Worm (Caenorhabditis elegans): ENCODE data around the gene Y70C5C.1.
A peak's percentile ranks its signal among the peaks of the same experiment; 100 is the strongest.

The Y70C5C.1 gene

DNA sequence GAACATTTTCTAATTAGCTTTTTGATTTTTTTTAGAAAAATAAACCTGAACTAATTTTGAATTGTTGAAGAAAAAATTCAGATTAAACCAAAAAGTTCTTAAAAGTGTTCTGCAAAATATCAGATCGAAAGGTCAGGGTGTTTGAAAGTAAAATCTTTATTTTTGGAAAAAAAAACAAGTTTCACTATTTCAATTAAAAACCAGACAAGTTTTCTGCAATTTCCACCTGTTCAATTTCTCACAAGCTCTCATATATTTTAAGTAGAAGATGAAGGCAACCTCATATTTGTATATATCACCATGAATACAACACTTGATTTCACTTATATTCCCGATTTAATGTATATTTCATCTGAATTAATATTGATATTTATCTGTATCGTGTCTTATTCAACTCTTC, 12.8 kb upstream of the Y70C5C.1 start, which contains the start of gene srz-102:
srz-102 (plus strand) TSS at position 301 of the 400 bp plus-strand sequence.
- no peak for TF ChIP-seq W03F9.2 (tag; optimal IDR thresholded peaks at IDR 0.05)
- no peak for TF ChIP-seq dao-5 (tag; optimal IDR thresholded peaks at IDR 0.05)

DNA sequence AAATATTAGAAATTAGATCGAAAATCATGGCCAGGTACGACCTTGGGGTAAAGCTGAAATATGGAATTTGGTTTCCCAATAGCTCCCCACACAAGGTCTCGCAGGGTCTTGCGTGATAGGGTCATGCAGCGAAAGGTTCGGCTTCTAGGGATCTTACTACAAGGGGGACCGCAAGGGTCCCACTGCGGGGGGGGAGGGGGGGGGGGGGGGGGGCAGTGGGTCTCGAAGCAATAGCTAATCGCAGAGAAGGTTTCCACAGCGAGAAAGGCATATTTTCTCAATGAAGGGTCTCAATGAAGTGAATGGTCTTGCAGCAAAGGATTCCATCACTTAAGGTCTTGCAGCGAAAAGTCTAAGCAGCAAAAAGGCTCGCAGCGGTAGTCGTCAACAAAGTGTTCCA, 7.0 kb upstream of the Y70C5C.1 start:
- no peak for TF ChIP-seq W03F9.2 (tag; optimal IDR thresholded peaks at IDR 0.05)
- no peak for TF ChIP-seq him-1 (tag; optimal IDR thresholded peaks at IDR 0.05)
- no peak for TF ChIP-seq dao-5 (tag; optimal IDR thresholded peaks at IDR 0.05)

DNA sequence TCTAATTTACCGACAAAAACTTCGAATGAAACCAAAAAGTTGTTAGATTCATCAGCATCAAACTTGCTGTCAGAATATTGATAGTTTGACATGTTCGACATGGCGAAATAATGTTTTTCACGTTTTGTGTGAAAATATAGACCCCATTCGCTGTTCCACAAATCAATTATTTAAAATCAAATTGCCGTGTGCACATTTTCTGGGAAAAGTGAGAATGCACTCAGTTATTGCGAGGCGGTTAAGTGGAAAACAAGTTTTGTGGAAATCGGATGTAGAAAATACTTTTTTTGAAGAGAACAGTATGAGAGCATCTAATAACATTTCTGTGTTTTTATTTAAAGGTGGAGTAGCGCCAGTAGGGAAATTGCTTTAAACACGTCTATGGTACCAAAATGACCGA, 6.3 kb upstream of the Y70C5C.1 start, which contains the start of gene srw-42:
srw-42 (minus strand) TSS at position 101 of the 400 bp plus-strand sequence.
- TF ChIP-seq dao-5 (tag; optimal IDR thresholded peaks at IDR 0.05) (no peak), W03F9.2 (tag; optimal IDR thresholded peaks at IDR 0.05) (no peak), him-1 (tag; optimal IDR thresholded peaks at IDR 0.05) (no peak)

DNA sequence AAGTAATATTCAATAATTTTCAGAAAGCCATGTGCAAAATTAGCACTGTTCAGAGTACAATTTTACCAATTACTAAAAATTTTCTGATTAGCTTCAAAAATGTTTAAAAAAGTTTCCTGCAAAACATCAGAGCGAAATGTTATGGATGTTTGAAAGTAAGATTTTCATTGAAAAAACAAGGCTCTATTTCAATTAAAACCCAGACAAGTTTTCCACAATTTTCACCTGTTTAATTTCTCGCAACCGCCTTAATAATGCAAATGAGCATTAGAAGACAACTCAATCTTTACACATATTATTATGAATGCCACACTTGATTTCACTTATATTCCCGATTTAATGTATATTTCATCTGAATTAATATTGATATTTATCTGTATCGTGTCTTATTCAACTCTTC, 5.5 kb upstream of the Y70C5C.1 start, which contains the start of gene srz-101:
srz-101 (plus strand) TSS at position 301 of the 400 bp plus-strand sequence.
- TF ChIP-seq him-1 (tag; optimal IDR thresholded peaks at IDR 0.05) = no peak
- no peak for TF ChIP-seq dao-5 (tag; optimal IDR thresholded peaks at IDR 0.05)

DNA sequence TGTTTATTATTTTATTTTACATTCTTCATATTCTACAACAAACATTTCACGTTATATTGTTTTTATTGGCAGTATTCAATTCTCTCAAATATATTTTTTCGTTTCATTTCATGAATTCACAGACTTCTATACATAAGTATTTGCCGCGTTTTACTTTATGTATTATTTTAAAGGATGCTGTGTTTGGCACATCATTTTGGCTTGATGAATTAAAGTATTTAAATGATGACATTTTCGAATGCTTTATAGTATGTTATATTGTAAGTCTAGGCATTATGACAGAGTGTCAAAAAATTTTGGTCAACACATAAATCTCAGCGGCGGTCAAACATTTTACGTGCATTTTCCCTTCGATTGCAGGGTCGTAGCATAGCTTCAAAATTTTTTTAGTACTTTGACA, 4.5 kb upstream of the Y70C5C.1 start:
- TF ChIP-seq him-1 (tag; optimal IDR thresholded peaks at IDR 0.05) (no peak), dao-5 (tag; optimal IDR thresholded peaks at IDR 0.05) (no peak)

DNA sequence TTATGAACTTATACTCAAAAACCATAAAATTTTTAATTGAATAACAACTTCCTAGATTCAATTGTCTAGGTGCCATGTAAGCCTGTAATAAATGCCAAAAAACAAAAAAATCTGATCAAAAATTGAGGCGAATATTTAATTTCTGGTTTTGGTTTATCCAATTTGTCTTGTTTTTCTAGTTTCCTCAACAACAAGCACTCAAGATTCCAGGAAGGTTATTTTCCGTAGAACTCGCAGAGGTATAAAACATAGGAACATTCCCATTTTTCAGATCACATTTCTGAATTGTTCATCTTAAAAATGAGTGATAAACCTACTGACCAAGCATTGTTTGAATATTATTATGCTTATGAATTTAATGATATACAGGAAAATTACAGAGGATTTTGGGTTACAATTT, 2.8 kb upstream of the Y70C5C.1 start, which contains the start of gene srw-41:
srw-41 (plus strand) TSS at position 301 of the 400 bp plus-strand sequence.
- no peak for TF ChIP-seq him-1 (tag; optimal IDR thresholded peaks at IDR 0.05)
- TF ChIP-seq dao-5 (tag; optimal IDR thresholded peaks at IDR 0.05) = no peak
- TF ChIP-seq W03F9.2 (tag; optimal IDR thresholded peaks at IDR 0.05) = no peak

DNA sequence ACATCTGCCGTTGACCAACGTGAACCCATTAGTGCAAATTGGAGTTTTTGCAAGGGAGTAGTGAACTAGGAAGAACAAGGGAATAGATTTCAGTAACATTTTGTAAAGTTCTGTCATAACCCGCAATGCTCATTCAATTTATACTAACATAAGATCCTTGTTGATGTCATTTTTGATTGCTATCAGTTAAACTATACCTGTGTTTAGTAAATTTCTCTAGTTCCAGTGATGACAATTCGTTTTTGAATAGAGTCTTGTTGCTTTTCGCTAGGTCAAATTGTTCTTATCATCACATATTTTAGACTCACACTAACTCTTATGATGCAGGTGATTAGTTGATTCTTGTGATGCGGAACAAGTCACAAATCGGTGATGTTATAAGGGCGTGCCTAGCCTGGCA, 6.5 kb downstream of the Y70C5C.1 start, which contains the start of gene clec-9:
clec-9 (minus strand) TSS at position 101 of the 400 bp plus-strand sequence.
- TF ChIP-seq W03F9.2 (tag; optimal IDR thresholded peaks at IDR 0.05) (no peak), dao-5 (tag; optimal IDR thresholded peaks at IDR 0.05) (no peak), him-1 (tag; optimal IDR thresholded peaks at IDR 0.05) (no peak)

DNA sequence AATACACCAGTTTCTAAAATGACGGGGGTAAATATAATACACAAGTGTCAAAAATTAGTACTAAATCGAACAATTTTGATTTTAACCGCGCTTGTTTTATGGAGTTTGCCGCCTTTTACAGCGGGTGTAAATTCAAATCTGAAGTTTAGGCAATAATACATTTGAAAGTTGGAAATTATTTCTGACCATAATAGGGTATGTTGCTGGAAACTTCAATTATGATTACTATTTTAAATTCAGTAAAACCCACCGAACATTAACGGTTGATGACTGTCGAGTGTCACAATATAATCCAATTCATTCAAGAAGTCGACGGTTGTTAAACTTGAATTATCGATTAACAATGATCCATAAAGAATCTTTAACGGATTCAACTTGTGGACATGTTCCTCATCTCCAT, 13.8 kb downstream of the Y70C5C.1 start:
- TF ChIP-seq W03F9.2 (tag; optimal IDR thresholded peaks at IDR 0.05) = no peak
- no peak for TF ChIP-seq dao-5 (tag; optimal IDR thresholded peaks at IDR 0.05)
- no peak for TF ChIP-seq him-1 (tag; optimal IDR thresholded peaks at IDR 0.05)

DNA sequence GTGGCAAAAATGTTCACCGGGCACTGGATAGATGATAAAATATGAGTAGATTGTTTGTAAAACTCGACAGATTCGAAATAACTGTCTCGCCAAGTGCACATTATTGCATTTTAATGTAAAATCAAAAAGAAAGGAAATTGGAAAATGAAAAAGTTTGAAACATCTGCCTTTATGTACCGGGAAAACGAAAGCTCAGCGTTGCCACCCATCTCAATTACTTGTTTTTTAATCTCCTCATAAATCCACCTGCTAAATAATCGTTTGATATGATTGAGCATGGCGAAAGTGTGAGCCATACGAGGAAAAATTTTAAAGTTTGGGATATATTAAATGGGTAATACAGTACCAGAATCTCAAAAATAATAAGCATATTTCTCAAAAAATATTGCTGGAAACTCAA, 16.6 kb downstream of the Y70C5C.1 start, which contains the start of gene srh-137:
srh-137 (minus strand) TSS at position 101 of the 400 bp plus-strand sequence.
- TF ChIP-seq him-1 (tag; optimal IDR thresholded peaks at IDR 0.05) = no peak

DNA sequence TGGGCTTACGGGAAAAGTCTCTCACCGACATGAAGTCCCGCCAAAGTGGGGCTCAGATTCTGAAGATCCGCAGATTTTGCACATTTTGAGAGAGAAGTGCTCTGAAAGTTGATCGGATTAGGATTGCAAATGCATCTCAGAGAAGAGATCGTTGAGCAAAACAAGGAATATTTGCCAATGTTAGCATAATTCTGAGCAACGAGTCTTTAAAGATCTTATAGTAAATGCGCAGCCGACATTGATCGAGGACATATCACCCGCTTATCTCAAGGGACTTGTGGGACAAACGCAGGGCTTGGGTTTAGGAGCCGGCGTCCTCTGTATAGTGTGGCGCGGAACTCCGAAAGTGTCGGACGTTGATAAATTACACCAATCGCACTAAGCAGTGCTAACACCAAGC, 23.7 kb downstream of the Y70C5C.1 start, which contains the start of gene nhr-112:
nhr-112 (minus strand) TSS at position 101 of the 400 bp plus-strand sequence.
- TF ChIP-seq dao-5 (tag; optimal IDR thresholded peaks at IDR 0.05) (no peak), W03F9.2 (tag; optimal IDR thresholded peaks at IDR 0.05) (no peak), him-1 (tag; optimal IDR thresholded peaks at IDR 0.05) (no peak)

DNA sequence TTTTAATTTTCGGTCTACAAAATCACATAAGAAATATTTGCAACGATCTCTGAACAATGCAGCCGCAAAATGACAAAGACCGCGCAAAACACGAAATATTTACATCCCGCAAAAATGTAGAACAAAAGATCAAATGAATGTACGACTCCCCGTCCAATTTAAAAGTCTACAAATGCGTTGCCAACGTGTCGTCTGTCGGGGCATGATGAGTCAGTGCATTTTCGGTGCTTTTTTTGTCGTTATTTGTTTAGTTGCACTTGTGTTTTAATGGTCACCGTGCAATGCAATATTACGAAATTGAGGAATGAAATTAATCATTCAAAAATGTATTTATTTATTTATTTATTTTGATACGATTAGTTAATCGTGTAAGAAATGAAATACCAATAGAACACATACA, 24.6 kb downstream of the Y70C5C.1 start:
- TF ChIP-seq W03F9.2 (tag; optimal IDR thresholded peaks at IDR 0.05) = no peak
- TF ChIP-seq dao-5 (tag; optimal IDR thresholded peaks at IDR 0.05) = no peak
- no peak for TF ChIP-seq him-1 (tag; optimal IDR thresholded peaks at IDR 0.05)

DNA sequence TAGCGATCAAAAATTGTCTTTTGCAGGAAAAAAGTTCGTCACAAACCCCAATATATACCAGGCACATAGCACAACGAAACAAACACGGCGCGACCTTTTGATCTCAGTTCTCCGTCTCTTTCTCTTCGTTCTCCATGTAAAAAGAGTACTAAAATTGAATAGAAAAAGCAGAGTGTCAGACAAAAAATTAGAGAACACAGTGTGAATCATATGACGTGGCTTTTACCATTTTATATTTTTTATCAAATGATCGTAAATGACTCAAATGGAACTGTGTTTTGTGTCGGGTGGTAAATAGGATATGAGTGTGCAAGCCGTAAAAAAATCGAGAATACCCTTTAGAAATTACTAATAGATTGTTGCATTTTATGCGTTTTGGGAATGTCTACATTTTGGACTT, 25.9 kb downstream of the Y70C5C.1 start:
- TF ChIP-seq W03F9.2 (tag; optimal IDR thresholded peaks at IDR 0.05) (peak; percentile 47), dao-5 (tag; optimal IDR thresholded peaks at IDR 0.05) (no peak), him-1 (tag; optimal IDR thresholded peaks at IDR 0.05) (no peak)

DNA sequence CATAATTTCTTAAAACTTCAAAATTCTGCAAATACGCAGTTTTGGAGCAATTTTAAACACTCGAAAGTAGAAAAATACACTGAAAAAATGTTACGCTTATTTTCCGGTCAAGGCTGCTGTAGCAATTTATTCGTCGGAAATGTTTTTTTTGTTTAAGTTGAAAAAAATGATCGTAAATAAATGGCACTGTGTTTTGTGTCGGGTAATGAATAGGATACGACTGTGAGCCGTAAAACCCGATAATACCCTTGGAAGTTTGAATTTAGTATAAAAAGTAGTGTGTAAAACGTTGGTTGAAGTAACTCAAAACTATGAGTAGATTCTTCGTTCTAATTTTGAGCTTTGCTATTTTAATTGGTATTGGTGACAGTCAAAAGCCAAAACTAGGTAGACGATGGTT, 26.9 kb downstream of the Y70C5C.1 start, which contains the start of gene T25E12.14:
T25E12.14 (plus strand) TSS at position 301 of the 400 bp plus-strand sequence.
- TF ChIP-seq W03F9.2 (tag; optimal IDR thresholded peaks at IDR 0.05) (no peak), dao-5 (tag; optimal IDR thresholded peaks at IDR 0.05) (no peak), him-1 (tag; optimal IDR thresholded peaks at IDR 0.05) (no peak)

DNA sequence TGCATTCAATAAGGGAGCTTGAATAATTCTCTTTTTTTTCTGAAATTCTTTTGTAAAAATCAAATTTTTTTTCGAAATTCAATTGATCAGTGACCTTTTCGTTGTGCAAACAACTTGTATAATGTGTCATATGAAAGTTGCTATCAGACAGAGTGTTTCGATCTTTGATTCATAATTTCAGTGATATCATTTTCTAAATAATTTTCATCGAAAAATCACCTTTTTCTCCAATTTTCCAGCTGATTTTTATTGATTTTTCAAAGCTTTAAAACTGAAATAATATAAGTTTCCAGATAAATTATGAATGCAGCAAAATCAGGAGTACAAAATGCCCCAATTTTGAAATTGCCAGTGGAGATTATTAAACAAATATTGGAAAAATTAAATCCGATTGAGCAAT, 28.4 kb downstream of the Y70C5C.1 start, which contains the start of gene fbxa-127:
fbxa-127 (plus strand) TSS at position 301 of the 400 bp plus-strand sequence.
- TF ChIP-seq dao-5 (tag; optimal IDR thresholded peaks at IDR 0.05) (no peak), him-1 (tag; optimal IDR thresholded peaks at IDR 0.05) (no peak), W03F9.2 (tag; optimal IDR thresholded peaks at IDR 0.05) (no peak)

DNA sequence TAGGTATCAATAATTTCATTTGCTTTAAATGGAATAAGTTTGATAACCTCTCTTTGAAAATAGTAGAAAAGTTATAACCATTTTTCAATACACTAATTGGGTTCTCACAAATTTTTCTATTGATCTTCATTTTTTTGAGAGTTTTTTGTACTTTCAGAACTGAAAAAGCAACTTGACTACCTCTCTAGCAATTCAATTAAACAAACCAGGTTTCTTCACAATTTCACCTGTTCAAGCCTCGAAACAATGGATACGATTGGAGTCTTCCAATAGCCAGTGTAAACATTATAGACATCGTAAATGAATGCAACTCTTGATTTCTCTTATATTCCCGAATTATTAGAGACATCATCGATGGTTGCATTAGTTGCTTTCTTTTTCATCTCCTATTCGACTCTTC, 30.0 kb downstream of the Y70C5C.1 start, which contains the start of gene srz-99:
srz-99 (plus strand) TSS at position 301 of the 400 bp plus-strand sequence.
- no peak for TF ChIP-seq dao-5 (tag; optimal IDR thresholded peaks at IDR 0.05)
- no peak for TF ChIP-seq him-1 (tag; optimal IDR thresholded peaks at IDR 0.05)
- TF ChIP-seq W03F9.2 (tag; optimal IDR thresholded peaks at IDR 0.05) = no peak

All from whole organism, L4/young adult.